Worm (Caenorhabditis elegans): ENCODE data around the gene ZK185.1.

- TF ChIP-seq W03F9.2 (tag; optimal IDR thresholded peaks at IDR 0.05), result peak; percentile 68
- TF ChIP-seq dao-5 (tag; optimal IDR thresholded peaks at IDR 0.05), result no peak
- TF ChIP-seq him-1 (tag; optimal IDR thresholded peaks at IDR 0.05), result peak; percentile 71
Observed at ce11 chrIV:4513269-4513819, 35.0 kb upstream of the ZK185.1 start, which contains the start of gene sar-1.

All from whole organism, L4/young adult.